Fruit fly (Drosophila melanogaster): ENCODE results near the gene gcm2.

DNA sequence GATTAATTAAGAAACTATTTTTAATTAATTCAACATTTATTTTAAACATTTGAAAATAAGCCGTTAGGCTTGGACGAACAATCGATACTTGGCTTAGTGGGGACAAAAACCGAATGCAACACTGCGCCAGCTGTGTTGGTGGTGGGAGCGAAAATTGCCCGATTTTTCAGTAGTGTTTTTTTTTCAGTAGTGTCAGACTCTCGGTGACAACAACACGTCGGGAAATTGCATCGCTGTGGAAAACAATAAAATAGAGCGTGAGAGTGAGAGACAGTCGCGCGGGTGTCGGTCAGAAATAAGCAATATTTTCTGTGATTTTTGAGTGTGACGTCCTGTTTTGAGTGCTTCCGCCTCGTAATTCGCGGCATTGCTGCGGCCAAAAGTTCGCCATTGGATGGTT, 8.3 kb downstream of the gcm2 start:
- TF ChIP-seq CG11762 (GFP tag; optimal IDR thresholded peaks at IDR 0.05; ENCODE audit: insufficient read depth) (no peak), CG6163 (GFP tag; IDR thresholded peaks at IDR 0.05) (peak; percentile 72; the same call in 2 of the 3 replicates), Lpt (GFP tag; optimal IDR thresholded peaks at IDR 0.05) (no peak), CG8632 (GFP tag; optimal IDR thresholded peaks at IDR 0.05) (no peak), CG6792 (GFP tag; optimal IDR thresholded peaks at IDR 0.05) (peak; percentile 4), CG16779 (tag; optimal IDR thresholded peaks at IDR 0.05) (peak; percentile 49), Sox14 (GFP tag; optimal IDR thresholded peaks at IDR 0.05) (peak; percentile 22), vri (GFP tag; optimal IDR thresholded peaks at IDR 0.05) (peak; percentile 73), Gug (GFP tag; IDR thresholded peaks at IDR 0.05) (no peak)

Measured in whole organism, prepupa.